Worm (Caenorhabditis elegans) whole organism, L4 larva: Measurements from ENCODE around the gene acs-21.
A peak's percentile ranks its signal among the peaks of the same experiment; 100 is the strongest.

Experiments
- F26F4.8 ChIP-seq: fragments of 200-800 bp; sonication (Bioruptor generic); conservative IDR thresholded peaks from 2 replicates; pipeline ENCODE4 v1.3.6; 2022; ENCODE audit warnings: missing genetic modification characterization, missing compliant biosample characterization
- F44E2.7 ChIP-seq: fragments of 200-800 bp; sonication (Bioruptor generic); IDR thresholded peaks from 2 replicates; pipeline ENCODE4 v2.1.2; 2022; ENCODE audit warnings: missing genetic modification characterization, missing compliant biosample characterization
- ZK546.5 ChIP-seq, 2 experiments: sonication (generic microtip); optimal IDR thresholded peaks; 2 replicates each; lab custom pipeline; 2017; ENCODE audit warnings: missing biosample characterization in 2 of 2, missing genetic modification characterization in 2 of 2
- aly-2 ChIP-seq: sonication (generic microtip); optimal IDR thresholded peaks from 2 replicates; lab custom pipeline; 2018; ENCODE audit warnings: missing biosample characterization, missing genetic modification characterization
- ceh-32 ChIP-seq: sonication (generic microtip); optimal IDR thresholded peaks from 2 replicates; lab custom pipeline; 2016; ENCODE audit warnings: mild to moderate bottlenecking, missing genetic modification characterization, missing compliant biosample characterization; ENCODE audit not compliant: poor library complexity
- cey-2 ChIP-seq: sonication (generic microtip); optimal IDR thresholded peaks from 3 replicates; lab custom pipeline; 2017; ENCODE audit warnings: missing genetic modification characterization, mild to moderate bottlenecking, missing compliant biosample characterization, antibody characterized with exemption, borderline replicate concordance; ENCODE audit not compliant: insufficient read depth
- daf-16 ChIP-seq, 3 experiments: sonication (generic microtip); optimal IDR thresholded peaks; 2 replicates each; lab custom pipeline; 2016 to 2017; ENCODE audit warnings: missing genetic modification characterization in 3 of 3, missing genetic modification reagents in 3 of 3, mild to moderate bottlenecking in 2 of 3, missing compliant biosample characterization in 2 of 3, missing biosample characterization in 1 of 3, moderate library complexity in 1 of 3
- dmd-8 ChIP-seq: fragments of 200-800 bp; sonication (Bioruptor generic); IDR thresholded peaks from 2 replicates; pipeline ENCODE4 v1.3.6; 2022; ENCODE audit warnings: missing genetic modification characterization, missing compliant biosample characterization
- dpl-1 ChIP-seq: fragments of 150-350 bp; optimal IDR thresholded peaks from 2 replicates; lab custom pipeline; 2014; ENCODE audit warnings: missing biosample characterization, missing genetic modification reagents, missing genetic modification characterization
- dve-1 ChIP-seq: sonication (generic microtip); optimal IDR thresholded peaks from 2 replicates; lab custom pipeline; 2017; ENCODE audit warnings: antibody characterized with exemption, mild to moderate bottlenecking, missing genetic modification characterization, missing compliant biosample characterization; ENCODE audit not compliant: insufficient read depth
- egl-43 ChIP-seq: fragments of 200-800 bp; sonication (Bioruptor generic); IDR thresholded peaks from 2 replicates; pipeline ENCODE4 v1.3.6; 2022; ENCODE audit warnings: missing genetic modification reagents, missing genetic modification characterization, missing compliant biosample characterization
- gei-8 ChIP-seq: fragments of 200-800 bp; sonication (Bioruptor generic); optimal IDR thresholded peaks from 2 replicates; lab custom pipeline; 2018; ENCODE audit warnings: mild to moderate bottlenecking, missing genetic modification characterization, missing compliant biosample characterization
- hlh-30 ChIP-seq: sonication (generic microtip); optimal IDR thresholded peaks from 2 replicates; lab custom pipeline; 2017; ENCODE audit warnings: antibody characterized with exemption, mild to moderate bottlenecking, missing genetic modification characterization, missing compliant biosample characterization; ENCODE audit not compliant: insufficient read depth
- hmg-1.1 ChIP-seq: fragments of 200-800 bp; sonication (Bioruptor generic); IDR thresholded peaks from 2 replicates; pipeline ENCODE4 v1.3.6; 2022; ENCODE audit warnings: missing genetic modification reagents, missing genetic modification characterization, missing compliant biosample characterization
- lim-7 ChIP-seq: fragments of 200-800 bp; sonication (Bioruptor generic); IDR thresholded peaks from 2 replicates; pipeline ENCODE4 v1.3.6; 2022; ENCODE audit warnings: missing genetic modification characterization, missing compliant biosample characterization
- lin-13 ChIP-seq: fragments of 150-350 bp; optimal IDR thresholded peaks from 2 replicates; lab custom pipeline; 2014; ENCODE audit warnings: missing biosample characterization, missing genetic modification reagents, missing genetic modification characterization
- lin-38 ChIP-seq: fragments of 200-800 bp; sonication (Bioruptor generic); IDR thresholded peaks from 2 replicates; pipeline ENCODE4 v1.3.6; 2022; ENCODE audit warnings: missing genetic modification reagents, missing genetic modification characterization, missing compliant biosample characterization
- lin-39 ChIP-seq: fragments of 150-350 bp; optimal IDR thresholded peaks from 2 replicates; lab custom pipeline; 2014; ENCODE audit warnings: missing biosample characterization, missing genetic modification reagents, missing genetic modification characterization
- lsy-2 ChIP-seq, 2 experiments: fragments of 150-350 bp in 1 of 2; sonication (generic microtip) in 1 of 2; optimal IDR thresholded peaks; 2 replicates each; lab custom pipeline; 2014 to 2017; ENCODE audit warnings: missing biosample characterization in 2 of 2, missing genetic modification characterization in 2 of 2
- madf-9 ChIP-seq: fragments of 200-800 bp; sonication (Bioruptor generic); conservative IDR thresholded peaks from 2 replicates; pipeline ENCODE4 v1.3.6; 2022; ENCODE audit warnings: missing genetic modification reagents, missing genetic modification characterization, missing compliant biosample characterization
- mdt-29 ChIP-seq: fragments of 200-800 bp; sonication (Bioruptor generic); IDR thresholded peaks from 2 replicates; pipeline ENCODE4 v1.3.6; 2022; ENCODE audit warnings: missing genetic modification reagents, missing genetic modification characterization, missing compliant biosample characterization
- php-3 ChIP-seq: fragments of 200-800 bp; sonication (Bioruptor generic); IDR thresholded peaks from 2 replicates; pipeline ENCODE4 v1.3.6; 2022; ENCODE audit warnings: missing genetic modification reagents, missing genetic modification characterization, missing compliant biosample characterization
- pqm-1 ChIP-seq: sonication (generic microtip); optimal IDR thresholded peaks from 2 replicates; lab custom pipeline; 2017; ENCODE audit warnings: missing biosample characterization, missing genetic modification characterization
- snpc-1.2 ChIP-seq: fragments of 200-800 bp; sonication (Bioruptor generic); IDR thresholded peaks from 2 replicates; pipeline ENCODE4 v1.3.6; 2022; ENCODE audit warnings: missing genetic modification reagents, missing genetic modification characterization, missing compliant biosample characterization
- snpc-4 ChIP-seq: fragments of 150-350 bp; optimal IDR thresholded peaks from 2 replicates; lab custom pipeline; 2014; ENCODE audit warnings: missing biosample characterization, missing genetic modification characterization
- tag-97 ChIP-seq: fragments of 200-800 bp; sonication (Bioruptor generic); IDR thresholded peaks from 2 replicates; pipeline ENCODE4 v1.3.6; 2022; ENCODE audit warnings: missing genetic modification characterization, missing compliant biosample characterization
- unc-130 ChIP-seq: sonication (generic microtip); optimal IDR thresholded peaks from 2 replicates; lab custom pipeline; 2016; ENCODE audit warnings: missing genetic modification reagents, missing genetic modification characterization, missing compliant biosample characterization
- unc-39 ChIP-seq: sonication (generic microtip); optimal IDR thresholded peaks from 2 replicates; lab custom pipeline; 2017; ENCODE audit warnings: missing biosample characterization, missing genetic modification characterization
- unc-62 ChIP-seq, 3 experiments: fragments of 150-350 bp in 1 of 3; sonication (generic microtip); optimal IDR thresholded peaks in 2 of 3; peaks in 1 of 3; 1 replicate in 1 of 3; 2 replicates in 2 of 3; lab custom pipeline; 2014 to 2017; ENCODE audit warnings: missing biosample characterization in 3 of 3, missing genetic modification characterization in 3 of 3, missing genetic modification reagents in 3 of 3, missing genotype in 1 of 3
- zfp-2 ChIP-seq: sonication (generic microtip); optimal IDR thresholded peaks from 2 replicates; lab custom pipeline; 2016; ENCODE audit warnings: mild to moderate bottlenecking, missing genetic modification characterization, missing compliant biosample characterization
- zip-11 ChIP-seq: fragments of 200-800 bp; sonication (Bioruptor generic); IDR thresholded peaks from 2 replicates; pipeline ENCODE4 v1.3.6; 2022; ENCODE audit warnings: missing genetic modification characterization, missing compliant biosample characterization
- ztf-11 ChIP-seq: fragments of 150-350 bp; optimal IDR thresholded peaks from 2 replicates; lab custom pipeline; 2014; ENCODE audit warnings: missing biosample characterization, missing genetic modification characterization

The acs-21 gene

DNA sequence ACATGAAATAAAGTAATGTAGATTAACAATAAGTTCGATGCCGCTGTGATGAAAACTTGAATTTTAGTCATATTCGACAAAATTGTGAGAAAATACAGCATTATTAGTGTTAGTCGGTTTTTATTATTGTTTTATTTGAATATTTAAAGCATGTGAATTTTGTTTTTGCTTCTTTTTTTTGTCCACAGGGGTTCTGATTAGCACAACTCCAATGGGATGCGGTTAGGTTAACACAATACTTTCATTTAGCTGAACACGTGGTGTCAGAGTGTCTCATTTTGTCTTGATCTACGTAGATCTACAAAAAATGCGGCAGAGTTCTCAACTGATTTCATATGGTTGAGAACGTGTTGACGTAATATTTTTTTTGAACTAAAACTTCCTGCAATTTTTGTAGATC lies 19.8 kb upstream of the acs-21 start, which contains the start of gene str-40:
TSS of gene str-40 (minus strand) at position 101 of the 400 bp plus-strand sequence.
- TF ChIP-seq php-3 (GFP tag; lab: Robert Waterston, UW) (no peak), cey-2 (tag; lab: Kevin White, UChicago) (no peak), hlh-30 (tag; lab: Kevin White, UChicago) (no peak), snpc-1.2 (GFP tag; lab: Robert Waterston, UW) (no peak), zip-11 (no peak), lin-39 (tag; lab: Kevin White, UChicago) (no peak), lim-7 (GFP tag; lab: Robert Waterston, UW) (no peak), ceh-32 (no peak), lin-38 (GFP tag; lab: Robert Waterston, UW) (no peak), F44E2.7 (GFP tag; lab: Robert Waterston, UW) (no peak)

DNA sequence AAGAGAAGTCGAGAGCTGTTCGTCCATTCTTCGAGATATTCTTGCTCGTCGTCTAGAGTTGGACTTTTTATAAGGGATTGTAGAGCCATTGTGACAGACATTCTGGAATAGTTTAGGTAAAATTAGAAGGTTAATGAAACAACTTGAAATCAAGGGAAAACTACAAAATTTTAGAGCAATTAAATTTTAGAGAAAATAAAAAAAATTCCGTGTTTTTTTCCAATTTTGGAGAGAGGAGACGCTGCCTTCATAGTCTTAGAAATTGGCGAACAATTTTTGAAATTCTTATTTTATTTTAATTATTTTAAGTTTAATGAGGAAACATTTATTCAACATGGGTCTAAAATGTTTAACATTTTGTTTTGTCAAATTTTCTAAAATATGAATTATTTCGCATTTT lies 17.3 kb upstream of the acs-21 start, which contains the start of gene C50H11.13:
TSS of gene C50H11.13 (minus strand) at position 101 of the 400 bp plus-strand sequence.
- no peak for TF ChIP-seq aly-2
- no peak for TF ChIP-seq dpl-1 (GFP tag; lab: Kevin White, UChicago)
- no peak for TF ChIP-seq tag-97 (GFP tag; lab: Robert Waterston, UW)
- TF ChIP-seq unc-39 (tag; lab: Kevin White, UChicago) = no peak
- TF ChIP-seq mdt-29 = no peak
- TF ChIP-seq unc-130 (GFP tag; lab: Kevin White, UChicago) = no peak
- no peak for TF ChIP-seq lsy-2 (tag; optimal IDR thresholded peaks at IDR 0.05; lab: Kevin White, UChicago)
- TF ChIP-seq unc-62 (GFP tag; optimal IDR thresholded peaks at IDR 0.05 in 1 of 2; lab: Kevin White, UChicago) = no peak
- no peak for TF ChIP-seq unc-62 (tag; optimal IDR thresholded peaks at IDR 0.05; lab: Kevin White, UChicago)
- no peak for TF ChIP-seq ztf-11
- TF ChIP-seq hmg-1.1 (GFP tag; lab: Robert Waterston, UW) = no peak
- TF ChIP-seq pqm-1 (tag; lab: Kevin White, UChicago) = no peak
- no peak for TF ChIP-seq F26F4.8 (GFP tag; lab: Robert Waterston, UW)
- TF ChIP-seq, all 104 proteins: peak for 0

DNA sequence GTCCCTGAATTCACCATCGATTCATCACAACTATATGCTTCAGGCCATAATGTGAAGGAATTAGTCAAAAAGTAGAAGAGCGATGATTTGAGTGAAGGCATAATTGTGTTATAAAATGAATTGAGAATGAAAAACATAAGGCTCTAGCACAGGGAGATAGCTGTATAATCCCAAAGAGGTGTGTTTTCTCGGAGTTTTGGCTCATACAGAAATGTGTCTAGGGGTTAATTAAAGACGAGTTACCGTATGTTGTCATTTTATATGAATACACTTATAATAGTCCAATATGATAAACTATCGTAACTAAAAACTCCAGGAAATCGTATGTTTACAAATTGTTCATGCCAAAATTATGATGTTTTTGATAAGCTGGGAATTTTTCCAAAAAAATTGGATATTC lies 8.1 kb upstream of the acs-21 start, which contains the start of gene srt-5:
TSS of gene srt-5 (minus strand) at position 101 of the 400 bp plus-strand sequence.
- TF ChIP-seq gei-8 (GFP tag; lab: Kevin White, UChicago) (no peak), unc-62 (GFP tag; optimal IDR thresholded peaks at IDR 0.05 in 1 of 2; lab: Kevin White, UChicago) (peak in 1 of 2 experiments; percentile 61), unc-62 (tag; optimal IDR thresholded peaks at IDR 0.05; lab: Kevin White, UChicago) (no peak)

DNA sequence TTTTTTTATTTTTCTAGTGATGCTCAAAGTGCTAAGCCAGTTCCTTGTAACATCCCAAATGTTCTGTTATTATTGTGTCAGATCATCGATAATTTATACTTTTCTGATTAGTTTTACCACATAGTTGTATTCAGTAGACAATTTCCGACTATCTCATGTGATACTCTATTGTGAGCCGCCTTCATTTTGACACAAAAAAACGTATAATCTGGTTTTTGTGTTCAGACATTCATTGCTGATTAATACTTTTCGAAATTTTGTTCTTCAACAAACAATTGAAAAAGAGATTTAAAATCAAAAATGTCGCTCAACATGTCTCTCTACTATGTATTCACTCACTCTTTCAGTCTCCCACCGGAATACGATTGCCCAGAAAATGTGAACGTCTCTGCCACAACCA lies 7.4 kb upstream of the acs-21 start, which contains the start of gene srt-7:
TSS of gene srt-7 (plus strand) at position 301 of the 400 bp plus-strand sequence.
- no peak for TF ChIP-seq ZK546.5 (tag; optimal IDR thresholded peaks at IDR 0.05; lab: Kevin White, UChicago)
- no peak for TF ChIP-seq dve-1

DNA sequence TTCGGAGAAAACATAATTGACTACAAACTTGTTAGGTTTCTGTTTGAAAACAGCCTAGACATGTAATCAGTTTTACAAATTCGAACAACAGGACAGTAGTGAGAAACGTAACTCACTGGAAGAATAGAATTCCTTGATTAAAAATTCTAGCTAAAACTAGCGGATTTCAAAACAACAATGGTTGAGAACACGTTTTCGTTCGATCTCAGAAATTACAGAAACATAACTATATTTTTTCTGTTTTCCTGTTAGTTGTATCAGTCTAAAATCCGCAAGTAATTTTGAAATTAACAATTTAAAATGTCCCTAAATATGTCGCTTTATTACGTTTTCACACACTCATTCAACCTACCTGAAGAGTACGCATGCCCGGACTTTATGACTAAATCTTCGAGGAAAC lies 2.6 kb upstream of the acs-21 start, which contains the start of gene srt-8:
TSS of gene srt-8 (plus strand) at position 301 of the 400 bp plus-strand sequence.
- no peak for TF ChIP-seq php-3 (GFP tag; lab: Robert Waterston, UW)
- no peak for TF ChIP-seq ztf-11
- TF ChIP-seq snpc-4 = no peak
- no peak for TF ChIP-seq egl-43 (GFP tag; lab: Robert Waterston, UW)
- no peak for TF ChIP-seq madf-9 (GFP tag; lab: Robert Waterston, UW)
- no peak for TF ChIP-seq gei-8 (GFP tag; lab: Kevin White, UChicago)
- no peak for TF ChIP-seq zfp-2 (tag; lab: Kevin White, UChicago)
- TF ChIP-seq dmd-8 (GFP tag; lab: Robert Waterston, UW) = no peak
- TF ChIP-seq tag-97 (GFP tag; lab: Robert Waterston, UW) = no peak
- no peak for TF ChIP-seq lin-13 (GFP tag; lab: Kevin White, UChicago)
- TF ChIP-seq daf-16 (GFP tag; optimal IDR thresholded peaks at IDR 0.05; lab: Kevin White, UChicago) = no peak
- no peak for TF ChIP-seq daf-16 (tag; optimal IDR thresholded peaks at IDR 0.05; lab: Kevin White, UChicago)
